Fruit fly (Drosophila melanogaster): ENCODE data around the gene CG5359.

DNA sequence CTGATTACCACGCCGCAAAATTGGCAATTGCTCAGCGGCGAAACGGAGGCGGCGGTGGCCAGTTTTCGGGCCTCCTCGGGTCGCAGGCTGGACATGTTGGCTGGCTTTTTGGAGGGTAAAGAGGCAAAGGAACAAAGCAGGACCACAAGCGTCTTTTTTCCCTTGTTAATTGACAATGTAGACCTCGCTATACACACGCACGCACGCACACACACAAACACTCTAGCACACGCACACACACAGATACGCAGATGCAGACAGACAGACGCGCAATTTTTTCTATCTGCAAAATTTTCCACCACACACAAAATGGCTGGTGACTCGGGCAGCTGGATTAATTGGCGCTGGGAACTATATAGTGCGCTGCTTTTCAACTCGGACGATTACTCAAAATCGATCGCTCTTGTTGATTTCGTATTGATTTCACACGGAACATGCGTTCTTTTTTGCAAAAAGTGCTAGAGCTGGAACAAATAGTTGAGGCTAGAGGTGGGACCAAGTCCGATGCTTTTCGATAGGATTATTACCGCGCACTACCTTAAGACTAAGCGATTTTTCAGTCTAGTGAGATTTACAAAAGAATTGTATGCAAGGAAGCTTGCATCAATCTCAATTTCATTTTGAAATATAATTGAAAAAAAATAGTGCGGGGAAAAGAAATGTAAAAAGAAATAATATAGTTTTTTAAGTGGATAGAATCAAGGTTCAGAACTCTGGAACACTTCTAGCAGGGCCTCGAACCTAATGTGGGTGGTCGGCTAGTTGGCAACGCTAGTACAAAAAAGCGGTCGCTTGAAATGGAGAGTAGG lies 15.3 kb downstream of the CG5359 start, which contains the start of gene Art4:
- TF ChIP-seq lola (GFP tag; optimal IDR thresholded peaks at IDR 0.05) (no peak), HLH106 (tag; optimal IDR thresholded peaks at IDR 0.05) (peak; percentile 39), GATAd (GFP tag; optimal IDR thresholded peaks at IDR 0.05) (no peak), OdsH (GFP tag; optimal IDR thresholded peaks at IDR 0.05) (no peak), dmrt93B (GFP tag; optimal IDR thresholded peaks at IDR 0.05) (peak; percentile 8), psq (GFP tag; optimal IDR thresholded peaks at IDR 0.05) (peak; percentile 26), CG9705 (GFP tag; optimal IDR thresholded peaks at IDR 0.05) (no peak), Dif (GFP tag; optimal IDR thresholded peaks at IDR 0.05; ENCODE audit: partially characterized antibody) (no peak), br (GFP tag; optimal IDR thresholded peaks at IDR 0.05) (peak; percentile 39), usp (GFP tag; optimal IDR thresholded peaks at IDR 0.05) (no peak), CrebA (GFP tag; optimal IDR thresholded peaks at IDR 0.05; ENCODE audit: borderline replicate concordance) (no peak), CG32264 (GFP tag; optimal IDR thresholded peaks at IDR 0.05) (no peak)

Measured in whole organism, wandering third instar larva.